Worm (Caenorhabditis elegans) whole organism, young adult: Measurements from ENCODE around the gene nspb-5.
"Not testable (repeated sequence)": the region's sequence is repeated elsewhere in the genome, so short reads cannot be mapped to it uniquely, and the experiment has no call there.

Experiments used
- C06A6.2 ChIP-seq: fragments of 200-800 bp; sonication (Bioruptor generic); conservative IDR thresholded peaks from 2 replicates; pipeline ENCODE4 v1.3.6; 2022; ENCODE audit warnings: missing genetic modification characterization, missing compliant biosample characterization
- F39B2.1 ChIP-seq: fragments of 200-800 bp; sonication (Bioruptor generic); IDR thresholded peaks from 2 replicates; pipeline ENCODE4 v1.3.6; 2022; ENCODE audit warnings: missing genetic modification reagents, missing genetic modification characterization, missing compliant biosample characterization
- F49E8.2 ChIP-seq: sonication (generic microtip); optimal IDR thresholded peaks from 3 replicates; lab custom pipeline; 2017; ENCODE audit warnings: missing genetic modification characterization, mild to moderate bottlenecking, missing compliant biosample characterization, antibody characterized with exemption, moderate library complexity; ENCODE audit not compliant: insufficient read depth
- T26A5.8 ChIP-seq: sonication (generic microtip); optimal IDR thresholded peaks from 2 replicates; lab custom pipeline; 2016; ENCODE audit warnings: missing genetic modification characterization, missing compliant biosample characterization
- ZK185.1 ChIP-seq: sonication (generic microtip); optimal IDR thresholded peaks from 2 replicates; lab custom pipeline; 2016; ENCODE audit warnings: mild to moderate bottlenecking, missing genetic modification characterization, missing compliant biosample characterization; ENCODE audit not compliant: poor library complexity, severe bottlenecking
- ama-1 ChIP-seq, 3 experiments: fragments of 150-350 bp in 1 of 3; sonication (generic microtip) in 2 of 3; optimal IDR thresholded peaks; 2 replicates each; lab custom pipeline; 2014 to 2018; ENCODE audit warnings: missing biosample characterization in 2 of 3, missing genetic modification characterization in 2 of 3, missing genetic modification reagents in 2 of 3
- aptf-3 ChIP-seq: fragments of 200-800 bp; sonication (Bioruptor generic); IDR thresholded peaks from 2 replicates; pipeline ENCODE4 v1.3.6; 2022; ENCODE audit warnings: missing genetic modification characterization, missing compliant biosample characterization
- bed-2 ChIP-seq: fragments of 200-800 bp; sonication (Bioruptor generic); IDR thresholded peaks from 2 replicates; pipeline ENCODE4 v1.3.6; 2022; ENCODE audit warnings: missing genetic modification reagents, missing genetic modification characterization, missing compliant biosample characterization
- cebp-1 ChIP-seq, 2 experiments: fragments of 200-800 bp in 1 of 2; sonication (Bioruptor generic) in 1 of 2; sonication (generic microtip) in 1 of 2; IDR thresholded peaks in 1 of 2; optimal IDR thresholded peaks in 1 of 2; 2 replicates each; pipeline versions ENCODE4 v1.3.6 to Lab custom; 2017 to 2022; ENCODE audit warnings: missing compliant biosample characterization in 2 of 2, missing genetic modification characterization in 2 of 2, mild to moderate bottlenecking in 1 of 2, missing genetic modification reagents in 1 of 2, moderate library complexity in 1 of 2
- ets-4 ChIP-seq: fragments of 200-800 bp; sonication (Bioruptor generic); optimal IDR thresholded peaks from 2 replicates; lab custom pipeline; 2018; ENCODE audit warnings: mild to moderate bottlenecking, missing genetic modification characterization, missing compliant biosample characterization
- fkh-3 ChIP-seq: sonication (generic microtip); optimal IDR thresholded peaks from 2 replicates; lab custom pipeline; 2016; ENCODE audit warnings: mild to moderate bottlenecking, missing genetic modification characterization, missing compliant biosample characterization
- gei-17 ChIP-seq: fragments of 200-800 bp; sonication (Bioruptor generic); optimal IDR thresholded peaks from 2 replicates; lab custom pipeline; 2018; ENCODE audit warnings: mild to moderate bottlenecking, missing genetic modification characterization, missing compliant biosample characterization
- hrde-1 ChIP-seq: sonication (generic microtip); optimal IDR thresholded peaks from 2 replicates; lab custom pipeline; 2016; ENCODE audit warnings: missing genetic modification characterization, mild to moderate bottlenecking, missing compliant biosample characterization, moderate library complexity, missing genotype, missing genetic modification reagents, borderline replicate concordance
- lin-26 ChIP-seq: fragments of 200-800 bp; sonication (Bioruptor generic); IDR thresholded peaks from 2 replicates; pipeline ENCODE4 v1.3.6; 2022; ENCODE audit warnings: missing genetic modification reagents, missing genetic modification characterization, missing compliant biosample characterization
- lin-35 ChIP-seq, 3 experiments: fragments of 150-350 bp in 2 of 3; sonication (generic microtip) in 1 of 3; optimal IDR thresholded peaks; 2 replicates each; lab custom pipeline; 2014 to 2018; ENCODE audit warnings: missing biosample characterization in 3 of 3, missing genetic modification characterization in 3 of 3, missing genetic modification reagents in 3 of 3
- lsl-1 ChIP-seq: fragments of 200-800 bp; sonication (Bioruptor generic); optimal IDR thresholded peaks from 2 replicates; lab custom pipeline; 2018; ENCODE audit warnings: mild to moderate bottlenecking, missing genetic modification characterization, moderate library complexity, missing compliant biosample characterization
- lsy-27 ChIP-seq: sonication (generic microtip); optimal IDR thresholded peaks from 2 replicates; lab custom pipeline; 2017; ENCODE audit warnings: missing genetic modification characterization, mild to moderate bottlenecking, missing compliant biosample characterization, antibody characterized with exemption, missing genotype, borderline replicate concordance; ENCODE audit not compliant: insufficient read depth
- madf-10 ChIP-seq: sonication (generic microtip); optimal IDR thresholded peaks from 2 replicates; lab custom pipeline; 2016; ENCODE audit warnings: mild to moderate bottlenecking, missing genetic modification characterization, missing compliant biosample characterization
- nfya-1 ChIP-seq: sonication (generic microtip); optimal IDR thresholded peaks from 2 replicates; lab custom pipeline; 2017; ENCODE audit warnings: antibody characterized with exemption, missing compliant biosample characterization, missing genetic modification characterization, borderline replicate concordance; ENCODE audit not compliant: insufficient read depth
- nfya-2 ChIP-seq: fragments of 200-800 bp; sonication (Bioruptor generic); IDR thresholded peaks from 2 replicates; pipeline ENCODE4 v1.3.6; 2022; ENCODE audit warnings: missing genetic modification reagents, missing genetic modification characterization, missing compliant biosample characterization
- nhr-80 ChIP-seq: sonication (generic microtip); optimal IDR thresholded peaks from 2 replicates; lab custom pipeline; 2016; ENCODE audit warnings: missing genetic modification characterization, missing compliant biosample characterization
- nhr-90 ChIP-seq: sonication (generic microtip); optimal IDR thresholded peaks from 2 replicates; lab custom pipeline; 2016; ENCODE audit warnings: missing genotype, mild to moderate bottlenecking, missing genetic modification characterization, missing compliant biosample characterization
- pha-4 ChIP-seq: fragments of 150-350 bp; sonication (generic microtip); optimal IDR thresholded peaks from 2 replicates; lab custom pipeline; 2014; ENCODE audit warnings: missing biosample characterization, missing genetic modification reagents, missing genetic modification characterization
- snpc-1.1 ChIP-seq: sonication (generic microtip); optimal IDR thresholded peaks from 2 replicates; lab custom pipeline; 2017; ENCODE audit warnings: missing genetic modification characterization, mild to moderate bottlenecking, missing compliant biosample characterization, antibody characterized with exemption, moderate library complexity, missing genotype, missing genetic modification reagents; ENCODE audit not compliant: insufficient read depth
- snpc-4 ChIP-seq, 5 experiments: fragments of 150-350 bp in 1 of 5; sonication (generic microtip) in 4 of 5; optimal IDR thresholded peaks; 2 replicates each; lab custom pipeline; 2014 to 2018; ENCODE audit warnings: missing genetic modification characterization in 5 of 5, missing biosample characterization in 3 of 5, antibody characterized with exemption in 2 of 5, mild to moderate bottlenecking in 2 of 5, missing compliant biosample characterization in 2 of 5, missing genotype in 2 of 5, moderate library complexity in 2 of 5, missing genetic modification reagents in 1 of 5
- somi-1 ChIP-seq: fragments of 200-800 bp; sonication (Bioruptor generic); optimal IDR thresholded peaks from 2 replicates; lab custom pipeline; 2018; ENCODE audit warnings: mild to moderate bottlenecking, missing genetic modification characterization, missing compliant biosample characterization
- tbx-9 ChIP-seq: sonication (generic microtip); optimal IDR thresholded peaks from 2 replicates; lab custom pipeline; 2016; ENCODE audit warnings: borderline replicate concordance, missing genetic modification characterization, inconsistent platforms, missing compliant biosample characterization
- unc-62 ChIP-seq: fragments of 150-350 bp; optimal IDR thresholded peaks from 2 replicates; lab custom pipeline; 2014; ENCODE audit warnings: missing biosample characterization, missing genetic modification reagents, missing genetic modification characterization
- zim-3 ChIP-seq: sonication (generic microtip); optimal IDR thresholded peaks from 2 replicates; lab custom pipeline; 2017; ENCODE audit warnings: mild to moderate bottlenecking, missing genetic modification characterization, moderate library complexity, missing compliant biosample characterization
- ztf-22 ChIP-seq: fragments of 200-800 bp; sonication (Bioruptor generic); optimal IDR thresholded peaks from 2 replicates; lab custom pipeline; 2018; ENCODE audit warnings: mild to moderate bottlenecking, missing genetic modification characterization, moderate library complexity, missing compliant biosample characterization
- ztf-28 ChIP-seq: fragments of 200-800 bp; sonication (Bioruptor generic); IDR thresholded peaks from 2 replicates; pipeline ENCODE4 v1.3.6; 2022; ENCODE audit warnings: missing genetic modification reagents, missing genetic modification characterization, missing compliant biosample characterization

The nspb-5 gene

DNA sequence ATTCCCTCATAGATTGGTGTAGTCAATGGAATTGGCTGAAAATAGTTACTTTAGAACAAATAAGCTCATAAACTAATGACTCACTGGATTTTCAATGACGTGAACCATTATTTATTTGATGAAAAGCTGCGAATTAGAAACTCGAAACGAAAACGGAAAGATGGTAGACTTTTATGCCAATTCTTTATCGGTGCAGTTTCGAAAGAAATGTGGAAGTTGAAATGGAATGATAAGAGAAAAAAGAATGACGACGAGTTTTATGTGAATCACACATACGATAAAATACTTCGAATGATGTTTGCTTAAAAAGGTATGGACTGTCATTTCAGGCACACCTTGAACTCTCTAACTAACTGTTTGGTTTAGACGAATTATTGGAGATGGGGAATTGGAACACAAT is 8.8 kb upstream of the nspb-5 start, which contains the start of the genes lec-11 and irld-7:
Gene lec-11 (minus strand): TSS at position 126 of the 400 bp plus-strand sequence.
Gene irld-7 (plus strand): TSS at position 332 of the 400 bp plus-strand sequence.
- TF ChIP-seq nfya-2 (GFP tag; lab: Robert Waterston, UW) (no peak), snpc-4 (GFP tag; optimal IDR thresholded peaks at IDR 0.05; lab: Kevin White, UChicago) (no peak), snpc-4 (tag; optimal IDR thresholded peaks at IDR 0.05; lab: Kevin White, UChicago) (no peak), nhr-80 (tag; lab: Kevin White, UChicago) (peak; percentile 69)
- TF ChIP-seq, all 124 proteins: peak for 1

DNA sequence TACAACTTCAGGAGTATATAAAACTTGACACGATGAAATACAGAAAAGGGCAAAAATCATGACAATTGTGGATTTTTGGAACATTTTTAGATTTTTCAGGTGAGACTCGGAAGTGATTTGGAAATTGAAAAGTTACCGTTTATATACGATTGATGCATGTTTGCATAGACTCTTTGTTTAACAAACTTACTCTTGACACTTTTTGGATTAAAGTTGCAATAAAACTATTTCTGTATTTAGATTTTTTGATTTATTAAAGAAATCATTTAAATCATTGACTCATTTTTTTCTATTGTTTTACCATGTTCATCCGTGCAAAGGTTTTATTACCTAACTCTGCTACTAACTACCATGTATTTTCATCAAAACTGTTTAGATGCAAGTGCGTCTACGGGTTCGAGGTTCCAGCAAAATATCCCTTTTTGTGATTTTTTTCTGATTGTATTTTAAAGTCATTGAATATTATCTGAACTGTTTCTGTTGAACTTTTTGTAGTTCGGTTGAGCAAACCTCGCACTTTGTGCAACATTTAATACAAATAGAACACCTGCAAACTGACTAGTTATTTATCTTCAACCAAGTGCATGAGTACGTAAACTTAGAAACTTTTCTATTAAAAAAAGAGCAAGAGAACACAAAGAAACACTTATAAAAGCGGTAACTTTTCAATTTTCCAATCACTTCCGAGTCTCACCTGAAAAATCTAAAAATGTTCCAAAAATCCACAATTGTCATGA is 7.7 kb upstream of the nspb-5 start, which contains the start of the genes nspb-1 and nspb-2:
Gene nspb-1 (minus strand): TSS at position 101 of the 737 bp plus-strand sequence.
Gene nspb-2 (plus strand): TSS at position 687 of the 737 bp plus-strand sequence.
- not testable (repeated sequence) for TF ChIP-seq lsy-27 (tag; lab: Kevin White, UChicago); C06A6.2; ztf-22

DNA sequence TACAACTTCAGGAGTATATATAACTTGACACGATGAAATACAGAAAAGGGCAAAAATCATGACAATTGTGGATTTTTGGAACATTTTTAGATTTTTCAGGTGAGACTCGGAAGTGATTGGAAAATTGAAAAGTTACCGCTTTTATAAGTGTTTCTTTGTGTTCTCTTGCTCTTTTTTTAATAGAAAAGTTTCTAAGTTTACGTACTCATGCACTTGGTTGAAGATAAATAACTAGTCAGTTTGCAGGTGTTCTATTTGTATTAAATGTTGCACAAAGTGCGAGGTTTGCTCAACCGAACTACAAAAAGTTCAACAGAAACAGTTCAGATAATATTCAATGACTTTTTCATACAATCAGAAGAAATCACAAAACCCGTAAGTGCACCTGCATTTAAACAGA is 4.0 kb upstream of the nspb-5 start, which contains the start of gene nspb-3:
Gene nspb-3 (minus strand): TSS at position 101 of the 400 bp plus-strand sequence.
- not testable (repeated sequence) for TF ChIP-seq hrde-1 (tag; lab: Kevin White, UChicago); madf-10 (tag; lab: Kevin White, UChicago); F39B2.1 (GFP tag; lab: Robert Waterston, UW)

DNA sequence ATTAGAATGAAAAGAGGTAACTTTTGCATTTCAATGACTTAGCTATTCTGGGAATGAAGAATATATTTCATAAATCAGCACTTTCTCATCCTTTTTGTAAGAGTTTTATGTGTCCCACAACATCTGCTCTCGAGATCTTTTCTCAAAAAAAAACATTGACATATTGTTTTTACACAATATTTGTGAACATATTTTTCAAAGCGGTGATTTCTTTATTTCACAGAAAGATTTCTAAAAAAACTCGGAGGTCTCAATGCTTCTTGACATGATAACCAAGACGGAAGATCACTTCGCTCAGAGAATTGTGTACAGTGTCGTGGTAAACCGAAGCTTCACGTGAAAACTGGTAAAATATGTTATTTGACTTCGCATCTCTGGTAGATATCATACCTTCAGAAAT is 2.9 kb upstream of the nspb-5 start, which contains the start of gene F38A5.22:
Gene F38A5.22 (minus strand): TSS at position 29 of the 400 bp plus-strand sequence.
- TF ChIP-seq F49E8.2 (tag; lab: Kevin White, UChicago) = no peak
- TF ChIP-seq nhr-90 (tag; lab: Kevin White, UChicago) = no peak
- TF ChIP-seq unc-62 = no peak
- TF ChIP-seq bed-2 (GFP tag; lab: Robert Waterston, UW) = no peak
- TF ChIP-seq snpc-1.1 (tag; lab: Kevin White, UChicago) = no peak
- TF ChIP-seq tbx-9 (tag; lab: Kevin White, UChicago) = no peak
- no peak for TF ChIP-seq fkh-3
- no peak for TF ChIP-seq ZK185.1 (tag; lab: Kevin White, UChicago)
- TF ChIP-seq ama-1 (optimal IDR thresholded peaks at IDR 0.05; lab: Kevin White, UChicago) = no peak
- TF ChIP-seq ama-1 (GFP tag; optimal IDR thresholded peaks at IDR 0.05; lab: Kevin White, UChicago) = no peak
- no peak for TF ChIP-seq T26A5.8
- TF ChIP-seq nfya-1 = no peak
- TF ChIP-seq lin-26 (GFP tag; lab: Robert Waterston, UW) = no peak
- TF ChIP-seq lin-35 (GFP tag; optimal IDR thresholded peaks at IDR 0.05; lab: Kevin White, UChicago) = no peak
- no peak for TF ChIP-seq F39B2.1 (GFP tag; lab: Robert Waterston, UW)

DNA sequence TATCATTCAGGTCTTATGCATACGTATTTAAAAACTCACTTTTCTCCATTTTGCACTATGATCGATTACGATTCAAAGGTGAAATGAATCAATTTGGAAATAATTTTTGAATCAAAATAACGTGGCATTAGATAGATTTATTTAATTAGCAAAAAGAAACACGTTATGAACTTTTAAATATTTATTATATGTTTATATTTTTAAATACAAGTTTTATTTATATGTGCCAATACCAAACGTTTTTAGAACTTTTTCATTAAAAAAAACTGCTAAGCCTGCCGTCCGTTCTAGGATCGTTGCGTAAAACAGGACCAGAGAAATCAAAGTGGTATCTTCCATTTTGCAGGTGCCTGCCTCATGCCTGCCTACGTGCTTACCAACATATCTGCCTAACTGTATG is 1.5 kb upstream of the nspb-5 start, which contains the start of gene F38A5.6:
Gene F38A5.6 (minus strand): TSS at position 101 of the 400 bp plus-strand sequence.
- TF ChIP-seq cebp-1 (GFP tag; IDR thresholded peaks at IDR 0.05; lab: Robert Waterston, UW) (no peak), cebp-1 (tag; optimal IDR thresholded peaks at IDR 0.05; lab: Kevin White, UChicago) (no peak), ZK185.1 (tag; lab: Kevin White, UChicago) (no peak), ets-4 (GFP tag; lab: Kevin White, UChicago) (no peak), lsl-1 (no peak), gei-17 (GFP tag; lab: Kevin White, UChicago) (no peak), nhr-80 (tag; lab: Kevin White, UChicago) (no peak), somi-1 (GFP tag; lab: Kevin White, UChicago) (no peak), aptf-3 (no peak), zim-3 (tag; lab: Kevin White, UChicago) (no peak), pha-4 (tag; lab: Kevin White, UChicago) (no peak), ztf-28 (no peak)
